Fruit fly (Drosophila melanogaster): ENCODE data around the gene Coq3.
A peak's percentile ranks its signal among the peaks of the same experiment; 100 is the strongest.

The Coq3 gene

dm6 chr2L:21156156-21157040, 2.0 kb downstream of the Coq3 start, which contains the start of the genes Mpp6 and E2f2 (continued):
- TF ChIP-seq en (GFP tag; optimal IDR thresholded peaks at IDR 0.05) (no peak), onecut (GFP tag; IDR thresholded peaks at IDR 0.05) (peak; percentile 50), CG4424 (GFP tag; optimal IDR thresholded peaks at IDR 0.05) (no peak), zf30C (GFP tag; optimal IDR thresholded peaks at IDR 0.05) (no peak), crc (GFP tag; optimal IDR thresholded peaks at IDR 0.05) (no peak), hth (optimal IDR thresholded peaks at IDR 0.05) (no peak), CG13287 (GFP tag; IDR thresholded peaks at IDR 0.05; ENCODE audit: partially characterized antibody) (peak; percentile 79), toy (GFP tag; IDR thresholded peaks at IDR 0.05) (no peak), CG1529 (GFP tag; optimal IDR thresholded peaks at IDR 0.05) (no peak), Spps (tag; optimal IDR thresholded peaks at IDR 0.05) (no peak), D (optimal IDR thresholded peaks at IDR 0.05) (no peak), D (GFP tag; optimal IDR thresholded peaks at IDR 0.05) (no peak), CG7357 (GFP tag; IDR thresholded peaks at IDR 0.05) (no peak), fd64A (GFP tag; optimal IDR thresholded peaks at IDR 0.05) (no peak), TFAM (GFP tag; optimal IDR thresholded peaks at IDR 0.05) (no peak), Dfd (GFP tag; optimal IDR thresholded peaks at IDR 0.05) (no peak), GATAe (GFP tag; conservative IDR thresholded peaks at IDR 0.05) (no peak), MESR4 (GFP tag; optimal IDR thresholded peaks at IDR 0.05) (peak; percentile 34), NC2β (GFP tag; optimal IDR thresholded peaks at IDR 0.05) (no peak), CG4360 (GFP tag; IDR thresholded peaks at IDR 0.05) (no peak), CG12219 (GFP tag; optimal IDR thresholded peaks at IDR 0.05) (no peak), CG9609 (GFP tag; optimal IDR thresholded peaks at IDR 0.05) (no peak), Rx (GFP tag; IDR thresholded peaks at IDR 0.05) (no peak), zfh2 (GFP tag; optimal IDR thresholded peaks at IDR 0.05) (peak; percentile 42), ac (GFP tag; optimal IDR thresholded peaks at IDR 0.05) (no peak), Bteb2 (GFP tag; optimal IDR thresholded peaks at IDR 0.05) (peak; percentile 16), CG17568 (GFP tag; optimal IDR thresholded peaks at IDR 0.05) (no peak), gcm (GFP tag; optimal IDR thresholded peaks at IDR 0.05) (no peak), CG1602 (GFP tag; optimal IDR thresholded peaks at IDR 0.05) (peak; percentile 23), CkIIα-i1 (GFP tag; IDR thresholded peaks at IDR 0.05) (no peak), cato (GFP tag; optimal IDR thresholded peaks at IDR 0.05; ENCODE audit: borderline replicate concordance) (no peak), Sin3A (optimal IDR thresholded peaks at IDR 0.05) (peak; percentile 1), Nf-YB (GFP tag; optimal IDR thresholded peaks at IDR 0.05) (no peak), CG6654 (GFP tag; optimal IDR thresholded peaks at IDR 0.05) (no peak), CG12236 (GFP tag; optimal IDR thresholded peaks at IDR 0.05) (no peak), nerfin-2 (GFP tag; IDR thresholded peaks at IDR 0.05; ENCODE audit: partially characterized antibody) (peak; percentile 71), dati (GFP tag; IDR thresholded peaks at IDR 0.05) (no peak), CG7745 (tag; optimal IDR thresholded peaks at IDR 0.05) (no peak), CG4617 (GFP tag; optimal IDR thresholded peaks at IDR 0.05; ENCODE audit: borderline replicate concordance) (peak; percentile 4), sc (optimal IDR thresholded peaks at IDR 0.05) (no peak), sc (GFP tag; optimal IDR thresholded peaks at IDR 0.05) (no peak), CG8290 (GFP tag; optimal IDR thresholded peaks at IDR 0.05) (peak; percentile 18), CG8290 (tag; optimal IDR thresholded peaks at IDR 0.05) (peak in 1 of 2 experiments; percentile 69), CG18764 (GFP tag; optimal IDR thresholded peaks at IDR 0.05) (no peak), dm (GFP tag; optimal IDR thresholded peaks at IDR 0.05) (peak; percentile 75), fd102C (GFP tag; optimal IDR thresholded peaks at IDR 0.05) (no peak), rib (GFP tag; IDR thresholded peaks at IDR 0.05) (no peak), B-H2 (GFP tag; optimal IDR thresholded peaks at IDR 0.05) (peak; percentile 61), MTF-1 (GFP tag; optimal IDR thresholded peaks at IDR 0.05; ENCODE audit: borderline replicate concordance) (no peak), CG11247 (GFP tag; IDR thresholded peaks at IDR 0.05) (peak; percentile 71), CG11093 (GFP tag; IDR thresholded peaks at IDR 0.05) (no peak)

All from whole organism, embryonic.